Worm (Caenorhabditis elegans): ENCODE results near the gene srg-24.

ce11 chrII:3078496-3078895 lies 21.9 kb downstream of the srg-24 start, which contains the start of gene copb-1:
- TF ChIP-seq fos-1 (tag; optimal IDR thresholded peaks at IDR 0.05) (no peak), ceh-82 (tag; optimal IDR thresholded peaks at IDR 0.05) (no peak), pag-3 (tag; optimal IDR thresholded peaks at IDR 0.05; ENCODE audit: borderline replicate concordance, insufficient read depth) (no peak), unc-62 (GFP tag; optimal IDR thresholded peaks at IDR 0.05) (no peak), nhr-11 (tag; optimal IDR thresholded peaks at IDR 0.05) (no peak), ztf-4 (tag; optimal IDR thresholded peaks at IDR 0.05) (no peak)

Data from whole organism, L1 larva.